Fruit fly (Drosophila melanogaster) whole organism, embryonic: Measurements from ENCODE around the gene CG4467.

Source experiments
- CG10274 ChIP-seq: fragments of 200-800 bp; sonication (Bioruptor generic); optimal IDR thresholded peaks from 3 replicates; lab custom pipeline; 2017; ENCODE audit warnings: missing biosample characterization, mild to moderate bottlenecking, missing genetic modification characterization
- CG11504 ChIP-seq: fragments of 200-800 bp; sonication (Bioruptor generic); optimal IDR thresholded peaks from 3 replicates; lab custom pipeline; 2019; ENCODE audit warnings: missing biosample characterization, mild to moderate bottlenecking, missing genetic modification characterization, moderate library complexity
- CG13424 ChIP-seq: fragments of 200-800 bp; sonication (Bioruptor generic); optimal IDR thresholded peaks from 2 replicates; lab custom pipeline; 2019; ENCODE audit warnings: missing biosample characterization, mild to moderate bottlenecking, missing genetic modification characterization, moderate library complexity
- CG17328 ChIP-seq: fragments of 200-800 bp; sonication (Bioruptor generic); IDR thresholded peaks from 2 replicates; pipeline ENCODE4 v1.3.6; 2022; ENCODE audit warnings: missing biosample characterization, missing genetic modification characterization
- CG17385 ChIP-seq: fragments of 200-800 bp; sonication (Bioruptor generic); optimal IDR thresholded peaks from 3 replicates; lab custom pipeline; 2018; ENCODE audit warnings: missing biosample characterization, mild to moderate bottlenecking, missing genetic modification characterization
- CG17568 ChIP-seq: fragments of 200-800 bp; sonication (Bioruptor generic); optimal IDR thresholded peaks from 2 replicates; lab custom pipeline; 2018; ENCODE audit warnings: missing biosample characterization, mild to moderate bottlenecking, missing genetic modification characterization, moderate library complexity
- CG1832 ChIP-seq: fragments of 200-800 bp; sonication (Bioruptor generic); optimal IDR thresholded peaks from 2 replicates; lab custom pipeline; 2017; ENCODE audit warnings: missing biosample characterization, mild to moderate bottlenecking, missing genetic modification characterization, inconsistent platforms
- CG18476 ChIP-seq: fragments of 200-800 bp; sonication (Bioruptor generic); optimal IDR thresholded peaks from 2 replicates; lab custom pipeline; 2016; ENCODE audit warnings: missing biosample characterization, mild to moderate bottlenecking, missing genetic modification characterization
- CG2120 ChIP-seq: fragments of 200-800 bp; sonication (Bioruptor generic); optimal IDR thresholded peaks from 3 replicates; lab custom pipeline; 2016; ENCODE audit warnings: missing biosample characterization, missing genetic modification characterization
- CG3163 ChIP-seq: fragments of 200-800 bp; sonication (Bioruptor generic); optimal IDR thresholded peaks from 3 replicates; lab custom pipeline; 2016; ENCODE audit warnings: missing biosample characterization, missing genetic modification characterization
- CG3995 ChIP-seq: fragments of 200-800 bp; sonication (Bioruptor generic); optimal IDR thresholded peaks from 3 replicates; lab custom pipeline; 2016; ENCODE audit warnings: missing biosample characterization, missing genetic modification characterization
- CG4328 ChIP-seq: fragments of 200-800 bp; sonication (Bioruptor generic); optimal IDR thresholded peaks from 3 replicates; lab custom pipeline; 2017; ENCODE audit warnings: missing biosample characterization, missing genetic modification reagents, missing genetic modification characterization
- CG4820 ChIP-seq: fragments of 200-800 bp; sonication (Bioruptor generic); optimal IDR thresholded peaks from 3 replicates; lab custom pipeline; 2016; ENCODE audit warnings: missing biosample characterization, missing genetic modification characterization
- CG7271 ChIP-seq: fragments of 200-800 bp; sonication (Bioruptor generic); optimal IDR thresholded peaks from 2 replicates; lab custom pipeline; 2018; ENCODE audit warnings: missing biosample characterization, mild to moderate bottlenecking, missing genetic modification characterization, moderate library complexity
- CG8281 ChIP-seq: fragments of 200-800 bp; sonication (Bioruptor generic); optimal IDR thresholded peaks from 2 replicates; lab custom pipeline; 2018; ENCODE audit warnings: missing biosample characterization, mild to moderate bottlenecking, missing genetic modification characterization, moderate library complexity
- D ChIP-seq, 2 experiments: fragments of 200-800 bp in 1 of 2; fragments of >200 bp in 1 of 2; sonication (Bioruptor generic) in 1 of 2; optimal IDR thresholded peaks; 2 replicates in 1 of 2; 3 replicates in 1 of 2; lab custom pipeline; 2017; ENCODE audit warnings: mild to moderate bottlenecking in 1 of 2, missing biosample characterization in 1 of 2, missing genetic modification characterization in 1 of 2, missing genetic modification reagents in 1 of 2
- D19A ChIP-seq: fragments of 200-800 bp; optimal IDR thresholded peaks from 3 replicates; lab custom pipeline; 2019; ENCODE audit warnings: missing biosample characterization, mild to moderate bottlenecking, missing genetic modification characterization, moderate library complexity
- D19B ChIP-seq: fragments of 200-800 bp; sonication (Bioruptor generic); optimal IDR thresholded peaks from 2 replicates; lab custom pipeline; 2017; ENCODE audit warnings: missing biosample characterization, mild to moderate bottlenecking, missing genetic modification characterization
- E2f2 ChIP-seq: fragments of 200-800 bp; sonication (Bioruptor generic); IDR thresholded peaks from 2 replicates; pipeline ENCODE4 v1.3.6; 2022; ENCODE audit warnings: missing biosample characterization, missing genetic modification characterization
- H2.0 ChIP-seq: fragments of 200-800 bp; sonication (Bioruptor generic); IDR thresholded peaks from 2 replicates; pipeline ENCODE4 v1.3.6; 2022; ENCODE audit warnings: missing biosample characterization, missing genetic modification characterization
- Hmr ChIP-seq: fragments of 200-800 bp; sonication (Bioruptor generic); optimal IDR thresholded peaks from 3 replicates; lab custom pipeline; 2017; ENCODE audit warnings: mild to moderate bottlenecking, missing biosample characterization, missing genetic modification reagents, missing genetic modification characterization
- Med ChIP-seq: fragments of 200-800 bp; sonication (Bioruptor generic); peaks from one replicate; lab custom pipeline; 2016; ENCODE audit warnings: missing biosample characterization, missing genetic modification characterization, mild to moderate bottlenecking, inconsistent platforms, moderate library complexity
- Nf-YC ChIP-seq: fragments of 200-800 bp; optimal IDR thresholded peaks from 3 replicates; lab custom pipeline; 2019; ENCODE audit warnings: missing biosample characterization, mild to moderate bottlenecking, missing genetic modification characterization, moderate library complexity
- Pdp1 ChIP-seq, 2 experiments: fragments of 200-800 bp; sonication (Bioruptor generic); optimal IDR thresholded peaks; 3 replicates each; lab custom pipeline; 2016; ENCODE audit warnings: missing biosample characterization in 2 of 2, missing genetic modification characterization in 2 of 2, mild to moderate bottlenecking in 1 of 2, moderate library complexity in 1 of 2
- Rx ChIP-seq: fragments of 200-800 bp; sonication (Bioruptor generic); IDR thresholded peaks from 2 replicates; pipeline ENCODE4 v1.3.6; 2022; ENCODE audit warnings: missing biosample characterization, missing genetic modification characterization
- Vsx1 ChIP-seq: fragments of 200-800 bp; sonication (Bioruptor generic); optimal IDR thresholded peaks from 2 replicates; lab custom pipeline; 2017; ENCODE audit warnings: missing biosample characterization, mild to moderate bottlenecking, missing genetic modification characterization, missing genetic modification reagents
- Xrp1 ChIP-seq: fragments of 200-800 bp; sonication (Bioruptor generic); IDR thresholded peaks from 2 replicates; pipeline ENCODE4 v1.3.6; 2022; ENCODE audit warnings: missing biosample characterization, missing genetic modification characterization
- ac ChIP-seq: fragments of 200-800 bp; sonication (Bioruptor generic); optimal IDR thresholded peaks from 3 replicates; lab custom pipeline; 2017; ENCODE audit warnings: missing biosample characterization, mild to moderate bottlenecking, missing genetic modification characterization
- al ChIP-seq: fragments of 200-800 bp; sonication (Bioruptor generic); IDR thresholded peaks from 2 replicates; pipeline ENCODE4 v1.3.6; 2022; ENCODE audit warnings: missing biosample characterization, missing genetic modification characterization
- amos ChIP-seq: fragments of 200-800 bp; sonication (Bioruptor generic); IDR thresholded peaks from 2 replicates; pipeline ENCODE4 v1.3.6; 2022; ENCODE audit warnings: missing biosample characterization, missing genetic modification characterization; ENCODE audit not compliant: partially characterized antibody
- ap ChIP-seq: fragments of 200-800 bp; sonication (Bioruptor generic); IDR thresholded peaks from 2 replicates; pipeline ENCODE4 v1.3.6; 2022; ENCODE audit warnings: missing biosample characterization, missing genetic modification characterization
- chn ChIP-seq: fragments of 200-800 bp; sonication (Bioruptor generic); optimal IDR thresholded peaks from 2 replicates; lab custom pipeline; 2016; ENCODE audit warnings: missing biosample characterization, missing genetic modification characterization
- croc ChIP-seq: fragments of 200-800 bp; sonication (Bioruptor generic); conservative IDR thresholded peaks from 3 replicates; pipeline ENCODE4 v1.3.6; 2022; ENCODE audit warnings: missing biosample characterization, missing genetic modification characterization
- dmrt11E ChIP-seq: fragments of 200-800 bp; sonication (Bioruptor generic); optimal IDR thresholded peaks from 3 replicates; lab custom pipeline; 2018; ENCODE audit warnings: missing biosample characterization, mild to moderate bottlenecking, missing genetic modification characterization, moderate library complexity
- hth ChIP-seq: fragments of >200 bp; optimal IDR thresholded peaks from 2 replicates; lab custom pipeline; 2017; ENCODE audit warnings: inconsistent platforms
- knrl ChIP-seq: fragments of 200-800 bp; sonication (Bioruptor generic); IDR thresholded peaks from 3 replicates; pipeline ENCODE4 v1.3.6; 2022; ENCODE audit warnings: missing biosample characterization, missing genetic modification characterization; ENCODE audit not compliant: partially characterized antibody
- lab ChIP-seq: fragments of 200-800 bp; sonication (Bioruptor generic); optimal IDR thresholded peaks from 3 replicates; lab custom pipeline; 2017; ENCODE audit warnings: missing biosample characterization, missing genetic modification characterization, mild to moderate bottlenecking, moderate library complexity, missing genetic modification reagents
- mam ChIP-seq: fragments of 200-800 bp; sonication (Bioruptor generic); optimal IDR thresholded peaks from 3 replicates; lab custom pipeline; 2016; ENCODE audit warnings: missing biosample characterization, missing genetic modification characterization
- mld ChIP-seq: fragments of 200-800 bp; sonication (Bioruptor generic); IDR thresholded peaks from 3 replicates; pipeline ENCODE4 v1.3.6; 2022; ENCODE audit warnings: missing biosample characterization, missing genetic modification characterization; ENCODE audit not compliant: partially characterized antibody
- org-1 ChIP-seq: fragments of 200-800 bp; sonication (Bioruptor generic); optimal IDR thresholded peaks from 2 replicates; lab custom pipeline; 2017; ENCODE audit warnings: missing biosample characterization, missing genetic modification characterization
- peb ChIP-seq: fragments of 200-800 bp; sonication (Bioruptor generic); IDR thresholded peaks from 2 replicates; pipeline ENCODE4 v1.3.6; 2022; ENCODE audit warnings: missing biosample characterization, missing genetic modification characterization
- pros ChIP-seq: fragments of 200-800 bp; sonication (Bioruptor generic); optimal IDR thresholded peaks from 3 replicates; lab custom pipeline; 2019; ENCODE audit warnings: missing biosample characterization, mild to moderate bottlenecking, missing genetic modification characterization, moderate library complexity
- rib ChIP-seq: fragments of 200-800 bp; sonication (Bioruptor generic); IDR thresholded peaks from 2 replicates; pipeline ENCODE4 v1.3.6; 2022; ENCODE audit warnings: missing biosample characterization, missing genetic modification characterization
- ro ChIP-seq: fragments of 200-800 bp; sonication (Bioruptor generic); IDR thresholded peaks from 2 replicates; pipeline ENCODE4 v1.3.6; 2022; ENCODE audit warnings: missing biosample characterization, missing genetic modification characterization
- sima ChIP-seq: fragments of 200-800 bp; sonication (Bioruptor generic); optimal IDR thresholded peaks from 2 replicates; lab custom pipeline; 2016; ENCODE audit warnings: missing biosample characterization, missing genetic modification characterization
- sqz ChIP-seq: fragments of 200-800 bp; sonication (Bioruptor generic); optimal IDR thresholded peaks from 3 replicates; lab custom pipeline; 2018; ENCODE audit warnings: missing biosample characterization, mild to moderate bottlenecking, missing genetic modification characterization
- sr ChIP-seq: fragments of 200-800 bp; sonication (Bioruptor generic); IDR thresholded peaks from 3 replicates; pipeline ENCODE4 v1.3.6; 2022; ENCODE audit warnings: missing biosample characterization, missing genetic modification characterization
- tio ChIP-seq: fragments of 200-800 bp; sonication (Bioruptor generic); optimal IDR thresholded peaks from 2 replicates; lab custom pipeline; 2017; ENCODE audit warnings: missing biosample characterization, missing genetic modification characterization, inconsistent platforms
- twi ChIP-seq: fragments of 200-800 bp; optimal IDR thresholded peaks from 2 replicates; lab custom pipeline; 2019; ENCODE audit warnings: missing biosample characterization, mild to moderate bottlenecking, missing genetic modification characterization, moderate library complexity
- wdn ChIP-seq: fragments of 200-800 bp; sonication (Bioruptor generic); IDR thresholded peaks from 2 replicates; pipeline ENCODE4 v1.3.6; 2022; ENCODE audit warnings: missing biosample characterization, missing genetic modification characterization

The CG4467 gene

DNA sequence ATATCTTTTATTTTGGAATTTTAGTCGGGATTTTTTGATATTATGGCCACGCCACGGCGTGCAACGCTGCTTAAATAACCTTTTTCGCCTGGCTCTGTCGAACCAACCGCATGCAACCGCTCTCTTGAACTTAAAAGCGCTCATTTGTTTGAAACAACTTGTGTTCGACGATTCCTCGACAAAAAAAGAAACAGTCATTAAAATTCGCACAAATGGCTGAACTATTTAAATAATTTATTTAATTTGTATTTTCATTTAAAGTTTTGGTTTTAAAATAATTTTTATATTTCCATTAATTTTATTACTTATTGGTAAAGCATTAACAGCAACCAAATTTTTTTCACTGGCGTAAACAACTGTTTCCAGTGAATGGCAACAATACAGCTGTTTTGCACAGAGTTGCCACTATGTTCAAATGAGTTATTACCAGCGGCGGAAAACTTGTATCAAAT, 32.1 kb upstream of the CG4467 start, which contains the start of the genes orb and Cdc16 (continued):
- no peak for TF ChIP-seq hth
- peak; percentile 63 for TF ChIP-seq CG8281 (tag; lab: Kevin White, UChicago)
- TF ChIP-seq Vsx1, result peak; percentile 71
- TF ChIP-seq tio (GFP tag; lab: Kevin White, UChicago), result peak; percentile 86
- TF ChIP-seq al, result peak; percentile 83
- TF ChIP-seq CG17385 (GFP tag; lab: Kevin White, UChicago), result peak; percentile 85
- peak; percentile 76 for TF ChIP-seq org-1
- no peak for TF ChIP-seq amos (GFP tag; lab: Robert Waterston, UW)
- peak; percentile 95 for TF ChIP-seq lab (GFP tag; lab: Kevin White, UChicago)
- peak; percentile 92 for TF ChIP-seq Hmr (GFP tag; lab: Kevin White, UChicago)
- TF ChIP-seq Xrp1 (GFP tag; lab: Robert Waterston, UW), result peak; percentile 96
- no peak for TF ChIP-seq D (optimal IDR thresholded peaks at IDR 0.05; lab: Kevin White, UChicago)
- TF ChIP-seq D (GFP tag; optimal IDR thresholded peaks at IDR 0.05; lab: Kevin White, UChicago), result peak; percentile 80
- TF ChIP-seq sr (GFP tag; lab: Robert Waterston, UW), result peak; percentile 55; the same call in 1 of the 3 replicates
- TF ChIP-seq CG4328 (GFP tag; lab: Kevin White, UChicago), result peak; percentile 71
- peak; percentile 76 for TF ChIP-seq chn (GFP tag; lab: Kevin White, UChicago)
- TF ChIP-seq CG4820 (GFP tag; lab: Kevin White, UChicago), result peak; percentile 81
- peak; percentile 85 for TF ChIP-seq wdn
- peak; percentile 88 for TF ChIP-seq rib (GFP tag; lab: Robert Waterston, UW)
- peak; percentile 95 for TF ChIP-seq Med (GFP tag; lab: Kevin White, UChicago)
- peak; percentile 89 for TF ChIP-seq dmrt11E (tag; lab: Kevin White, UChicago)
- TF ChIP-seq ro (GFP tag; lab: Robert Waterston, UW), result peak; percentile 79
- peak; percentile 93 for TF ChIP-seq CG13424 (tag; lab: Kevin White, UChicago)
- peak; percentile 13 for TF ChIP-seq pros (GFP tag; lab: Kevin White, UChicago)
- TF ChIP-seq CG18476 (GFP tag; lab: Kevin White, UChicago), result peak; percentile 87
- peak; percentile 67; the same call in 1 of the 2 replicates for TF ChIP-seq peb (GFP tag; lab: Robert Waterston, UW)
- TF ChIP-seq CG1832 (GFP tag; lab: Kevin White, UChicago), result no peak
- peak; percentile 85 for TF ChIP-seq ap
- TF ChIP-seq D19B, result peak; percentile 75
- TF ChIP-seq mam (GFP tag; lab: Kevin White, UChicago), result peak; percentile 85
- TF ChIP-seq mld (GFP tag; lab: Robert Waterston, UW), result no peak
- TF ChIP-seq CG3995 (GFP tag; lab: Kevin White, UChicago), result peak; percentile 31
- peak; percentile 84 for TF ChIP-seq Nf-YC (tag; lab: Kevin White, UChicago)
- TF ChIP-seq croc, result peak; percentile 64
- TF ChIP-seq CG3163 (GFP tag; lab: Kevin White, UChicago), result peak; percentile 33
- peak; percentile 92 for TF ChIP-seq CG11504
- peak; percentile 15 for TF ChIP-seq CG10274 (GFP tag; lab: Kevin White, UChicago)
- TF ChIP-seq Rx (GFP tag; lab: Robert Waterston, UW), result peak; percentile 77
- TF ChIP-seq ac, result no peak
- peak; percentile 94 for TF ChIP-seq CG17328
- TF ChIP-seq CG7271 (tag; lab: Kevin White, UChicago), result peak; percentile 84
- peak; percentile 76 for TF ChIP-seq E2f2
- peak; percentile 75 for TF ChIP-seq twi (tag; lab: Kevin White, UChicago)
- no peak for TF ChIP-seq sqz (GFP tag; lab: Kevin White, UChicago)
- TF ChIP-seq H2.0 (GFP tag; lab: Robert Waterston, UW), result peak; percentile 94
- TF ChIP-seq D19A (tag; lab: Kevin White, UChicago), result peak; percentile 88
- peak; percentile 93 for TF ChIP-seq CG2120 (GFP tag; lab: Kevin White, UChicago)
- no peak for TF ChIP-seq knrl (GFP tag; lab: Robert Waterston, UW)
- no peak for TF ChIP-seq sima (GFP tag; lab: Kevin White, UChicago)
- peak; percentile 73 to 87 for TF ChIP-seq Pdp1 (GFP tag; optimal IDR thresholded peaks at IDR 0.05; lab: Kevin White, UChicago)
- peak; percentile 90 for TF ChIP-seq CG17568 (GFP tag; lab: Kevin White, UChicago)
